Worm (Caenorhabditis elegans): ENCODE measurements around the gene apc-10.

DNA sequence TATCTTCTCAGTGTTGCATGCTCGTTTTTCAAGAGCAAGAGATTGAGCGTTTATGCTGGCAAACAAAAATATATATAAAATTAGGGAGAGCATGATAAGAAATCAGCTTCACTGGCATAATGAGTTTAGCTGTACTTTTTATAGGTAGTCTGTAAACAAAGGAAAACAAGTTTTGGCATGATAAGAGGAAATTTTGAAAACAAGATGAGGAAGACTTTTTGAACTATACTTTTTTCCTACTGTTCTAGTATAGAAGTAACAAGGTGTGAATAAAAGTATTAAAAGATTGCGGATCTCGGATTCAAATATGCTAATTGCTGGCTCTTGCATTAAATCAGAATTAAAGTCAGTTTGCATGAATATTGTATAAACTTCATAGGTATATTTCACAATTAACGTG lies 7.2 kb downstream of the apc-10 start, which contains the start of gene F15H10.5:
- TF ChIP-seq egrh-3 (GFP tag; IDR thresholded peaks at IDR 0.05) (no peak), rcor-1 (GFP tag; IDR thresholded peaks at IDR 0.05) (no peak), hlh-26 (GFP tag; conservative IDR thresholded peaks at IDR 0.05) (no peak), zfh-2 (GFP tag; conservative IDR thresholded peaks at IDR 0.05) (no peak), B0336.3 (GFP tag; IDR thresholded peaks at IDR 0.05) (no peak), nhr-27 (tag; optimal IDR thresholded peaks at IDR 0.05) (no peak), F10E7.11 (tag; optimal IDR thresholded peaks at IDR 0.05) (no peak), egl-44 (GFP tag; IDR thresholded peaks at IDR 0.05) (no peak), ets-4 (GFP tag; optimal IDR thresholded peaks at IDR 0.05) (no peak), ZK185.1 (tag; optimal IDR thresholded peaks at IDR 0.05; ENCODE audit: poor library complexity, severe bottlenecking) (no peak), unc-62 (GFP tag; optimal IDR thresholded peaks at IDR 0.05) (no peak), fkh-3 (tag; optimal IDR thresholded peaks at IDR 0.05) (no peak), hsf-1 (GFP tag; IDR thresholded peaks at IDR 0.05) (no peak), rpc-1 (optimal IDR thresholded peaks at IDR 0.05) (no peak), rpc-1 (tag; optimal IDR thresholded peaks at IDR 0.05) (no peak)

All from whole organism, young adult.